Worm (Caenorhabditis elegans): ENCODE results near the gene flp-11.

flp-11 gene

DNA sequence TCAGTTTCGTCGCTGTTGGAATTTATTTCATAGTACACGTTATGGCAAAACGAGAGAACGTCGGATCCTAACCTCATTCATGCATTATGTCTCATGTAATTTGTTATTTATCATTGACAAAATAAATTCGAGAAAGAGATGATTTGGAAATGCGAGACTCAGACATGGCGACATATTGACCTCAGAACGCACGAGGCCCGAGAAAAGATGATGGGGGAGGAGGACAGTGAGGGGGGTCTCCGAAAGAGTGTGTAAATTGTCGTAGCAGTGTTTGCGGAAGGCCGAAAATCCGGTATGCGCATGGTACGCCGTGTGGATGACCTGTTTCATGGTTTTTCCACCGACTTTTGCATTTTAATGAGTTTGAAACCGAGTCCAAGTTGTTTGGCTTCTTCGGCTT lies 42.3 kb downstream of the flp-11 start (continued):
- TF ChIP-seq D1046.2 (GFP tag; IDR thresholded peaks at IDR 0.05): no peak
- no peak for TF ChIP-seq madf-5 (GFP tag; IDR thresholded peaks at IDR 0.05)
- TF ChIP-seq lir-3 (tag; optimal IDR thresholded peaks at IDR 0.05): no peak
- peak; percentile 20; the same call in 1 of the 2 replicates for TF ChIP-seq dmd-6 (GFP tag; IDR thresholded peaks at IDR 0.05)
- TF ChIP-seq F10B5.3 (tag; optimal IDR thresholded peaks at IDR 0.05): no peak

DNA sequence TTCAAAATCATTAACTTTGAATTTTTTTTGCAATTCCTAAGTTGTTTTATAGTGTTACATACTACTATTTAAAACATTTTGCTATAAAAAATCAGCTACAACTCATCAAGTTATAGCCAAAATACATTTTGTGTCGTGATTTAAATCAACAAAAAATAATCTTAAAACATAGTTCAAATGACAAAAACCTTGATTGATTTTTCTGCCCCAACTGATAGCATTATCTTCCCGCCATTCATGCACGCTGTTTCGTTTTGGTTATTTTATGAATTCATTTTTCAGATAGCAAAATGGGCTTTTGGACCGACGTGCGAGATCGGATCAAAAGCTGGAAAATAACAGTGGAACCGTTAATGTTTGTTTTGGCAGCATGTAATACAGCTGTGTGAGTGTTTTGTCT lies 45.8 kb downstream of the flp-11 start, which contains the start of gene slcr-46.1:
Gene slcr-46.1 (plus strand): TSS at position 274 of the 400 bp plus-strand sequence.
- TF ChIP-seq lin-29 (GFP tag; IDR thresholded peaks at IDR 0.05): no peak
- no peak for TF ChIP-seq snpc-1.2 (GFP tag; IDR thresholded peaks at IDR 0.05)
- TF ChIP-seq mxl-2 (GFP tag; conservative IDR thresholded peaks at IDR 0.05): no peak
- no peak for TF ChIP-seq aly-2 (tag; optimal IDR thresholded peaks at IDR 0.05)
- TF ChIP-seq hlh-11 (tag; optimal IDR thresholded peaks at IDR 0.05): peak; percentile 36
- TF ChIP-seq Y5F2A.4 (GFP tag; optimal IDR thresholded peaks at IDR 0.05): no peak
- no peak for TF ChIP-seq jun-1 (tag; optimal IDR thresholded peaks at IDR 0.05)
- no peak for TF ChIP-seq nhr-11 (tag; optimal IDR thresholded peaks at IDR 0.05)
- no peak for TF ChIP-seq daf-16 (GFP tag; optimal IDR thresholded peaks at IDR 0.05)
- peak; percentile 64 for TF ChIP-seq daf-16 (tag; optimal IDR thresholded peaks at IDR 0.05)
- TF ChIP-seq ceh-44 (GFP tag; IDR thresholded peaks at IDR 0.05): no peak
- no peak for TF ChIP-seq lin-15B (tag; optimal IDR thresholded peaks at IDR 0.05)
- TF ChIP-seq mes-2 (tag; optimal IDR thresholded peaks at IDR 0.05; ENCODE audit: poor library complexity, severe bottlenecking): no peak
- peak; percentile 69 for TF ChIP-seq pqm-1 (tag; optimal IDR thresholded peaks at IDR 0.05)
- peak; percentile 2 for TF ChIP-seq dve-1 (tag; optimal IDR thresholded peaks at IDR 0.05; ENCODE audit: insufficient read depth)
- no peak for TF ChIP-seq madf-9 (GFP tag; conservative IDR thresholded peaks at IDR 0.05)
- peak; percentile 51 for TF ChIP-seq nhr-28 (tag; optimal IDR thresholded peaks at IDR 0.05)
- no peak for TF ChIP-seq nhr-41 (GFP tag; IDR thresholded peaks at IDR 0.05)
- no peak for TF ChIP-seq fos-1 (tag; optimal IDR thresholded peaks at IDR 0.05)
- TF ChIP-seq duxl-1 (tag; optimal IDR thresholded peaks at IDR 0.05; ENCODE audit: poor library complexity): no peak
- no peak for TF ChIP-seq sdz-12 (GFP tag; optimal IDR thresholded peaks at IDR 0.05)
- TF ChIP-seq nhr-237 (tag; optimal IDR thresholded peaks at IDR 0.05): no peak
- no peak for TF ChIP-seq snpc-4 (tag; optimal IDR thresholded peaks at IDR 0.05)
- TF ChIP-seq egl-43 (GFP tag; IDR thresholded peaks at IDR 0.05): no peak
- peak; percentile 46; the same call in 1 of the 2 replicates for TF ChIP-seq dmd-6 (GFP tag; IDR thresholded peaks at IDR 0.05)
- no peak for TF ChIP-seq hmg-1.1 (GFP tag; IDR thresholded peaks at IDR 0.05)
- TF ChIP-seq ceh-82 (tag; optimal IDR thresholded peaks at IDR 0.05): no peak
- TF ChIP-seq saeg-2 (GFP tag; IDR thresholded peaks at IDR 0.05): no peak
- TF ChIP-seq mdl-1 (tag; optimal IDR thresholded peaks at IDR 0.05): no peak
- TF ChIP-seq ctbp-1 (GFP tag; IDR thresholded peaks at IDR 0.05): no peak
- no peak for TF ChIP-seq hif-1 (tag; optimal IDR thresholded peaks at IDR 0.05)
- TF ChIP-seq tra-1 (GFP tag; IDR thresholded peaks at IDR 0.05): no peak

ce11 chrX:4628817-4629575 lies 48.9 kb downstream of the flp-11 start:
- TF ChIP-seq set-16 (GFP tag; IDR thresholded peaks at IDR 0.05): no peak
- peak; percentile 20 for TF ChIP-seq aha-1 (tag)
- peak in 1 of 2 experiments; percentile 24 for TF ChIP-seq daf-16 (GFP tag; optimal IDR thresholded peaks at IDR 0.05)
- TF ChIP-seq daf-16 (tag; optimal IDR thresholded peaks at IDR 0.05): no peak
- no peak for TF ChIP-seq nhr-11 (tag; optimal IDR thresholded peaks at IDR 0.05)
- TF ChIP-seq unc-62 (GFP tag; optimal IDR thresholded peaks at IDR 0.05 in 1 of 2): peak in 1 of 2 experiments; percentile 79
- TF ChIP-seq unc-62 (tag; optimal IDR thresholded peaks at IDR 0.05): no peak

Measured in whole organism, L4 larva.